Worm (Caenorhabditis elegans): ENCODE data around the gene srsx-22.
"Not testable (repeated sequence)": the region's sequence is repeated elsewhere in the genome, so short reads cannot be mapped to it uniquely, and the experiment has no call there.

The srsx-22 gene

DNA sequence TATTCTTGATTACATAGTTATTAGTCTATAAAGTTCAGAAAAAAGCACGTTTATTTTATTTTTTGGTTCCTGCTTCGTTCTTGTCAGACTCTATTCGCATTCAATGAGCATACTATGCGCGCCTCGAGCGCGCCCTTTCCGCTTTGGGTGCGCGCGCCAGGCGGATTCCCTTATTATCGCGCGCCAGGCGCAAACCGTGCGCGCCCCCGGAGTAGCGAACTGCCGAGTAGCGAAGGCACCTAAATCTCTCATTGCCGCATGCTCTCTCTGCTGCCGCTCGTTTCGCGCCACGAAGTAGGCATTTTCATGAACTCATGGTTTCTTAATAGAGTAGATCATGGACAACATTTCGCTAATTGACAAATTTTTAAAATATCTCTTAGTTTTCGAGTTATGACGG, 24.4 kb upstream of the srsx-22 start:
- TF ChIP-seq pha-4 (tag; optimal IDR thresholded peaks at IDR 0.05): no peak
- TF ChIP-seq lin-32 (GFP tag; optimal IDR thresholded peaks at IDR 0.05): no peak
- TF ChIP-seq ceh-43 (GFP tag; optimal IDR thresholded peaks at IDR 0.05): no peak
- no peak for TF ChIP-seq nhr-12 (tag; optimal IDR thresholded peaks at IDR 0.05)
- no peak for TF ChIP-seq ceh-39 (tag; optimal IDR thresholded peaks at IDR 0.05)
- TF ChIP-seq hlh-1 (tag; optimal IDR thresholded peaks at IDR 0.05): no peak
- TF ChIP-seq cnd-1 (tag; optimal IDR thresholded peaks at IDR 0.05): no peak

DNA sequence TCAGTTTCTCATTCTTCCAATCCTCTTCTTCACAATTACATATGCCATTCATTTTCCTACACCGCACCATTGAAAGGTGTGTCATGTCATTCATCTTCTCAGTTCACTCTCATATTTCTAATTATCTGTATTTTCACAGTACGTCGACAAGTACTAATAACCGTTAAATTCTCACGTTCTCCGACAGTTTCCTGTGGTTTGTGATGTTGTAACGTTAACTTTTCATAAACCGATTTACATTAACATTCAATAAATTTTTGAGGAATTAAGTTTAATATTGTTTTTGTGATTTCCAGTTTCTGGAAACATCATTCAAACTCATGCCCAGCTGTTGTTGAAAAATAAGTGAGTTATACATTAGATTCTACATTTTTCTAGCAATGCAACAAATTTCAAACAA, 17.1 kb upstream of the srsx-22 start, which contains the start of gene tmd-2:
Gene tmd-2, plus strand, starts transcription at position 301 of the 400 bp plus-strand sequence.
- TF ChIP-seq flh-1 (GFP tag; optimal IDR thresholded peaks at IDR 0.05) (no peak), lsy-2 (tag; optimal IDR thresholded peaks at IDR 0.05) (no peak), nhr-28 (tag; optimal IDR thresholded peaks at IDR 0.05) (no peak), ham-2 (GFP tag; optimal IDR thresholded peaks at IDR 0.05) (no peak), nhr-2 (tag; optimal IDR thresholded peaks at IDR 0.05) (no peak), cnd-1 (tag; optimal IDR thresholded peaks at IDR 0.05) (no peak), sptf-1 (tag; optimal IDR thresholded peaks at IDR 0.05) (no peak)

DNA sequence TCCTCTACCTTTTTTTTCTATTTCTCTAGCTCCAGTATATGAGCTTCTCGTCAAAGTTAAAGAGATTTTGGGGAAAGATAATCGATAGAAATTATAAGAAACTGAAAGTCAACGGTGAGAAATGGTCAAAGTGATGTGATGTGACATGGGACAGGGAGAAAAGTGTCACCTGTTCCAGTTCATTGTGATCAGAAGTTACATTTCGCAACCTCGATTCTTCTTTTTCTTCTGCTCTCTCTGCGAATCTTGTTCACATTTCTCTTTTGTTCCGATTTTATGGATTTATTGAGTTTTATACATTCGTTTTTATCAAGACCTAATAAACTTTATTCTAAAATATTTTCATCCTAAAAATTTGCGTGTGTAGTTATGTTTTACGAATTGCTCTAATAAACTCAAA, 15.9 kb upstream of the srsx-22 start:
- no peak for TF ChIP-seq cnd-1 (tag; optimal IDR thresholded peaks at IDR 0.05)
- TF ChIP-seq hlh-1 (tag; optimal IDR thresholded peaks at IDR 0.05): peak; percentile 82
- peak; percentile 83 for TF ChIP-seq unc-62 (GFP tag; optimal IDR thresholded peaks at IDR 0.05)
- no peak for TF ChIP-seq ces-1 (GFP tag; optimal IDR thresholded peaks at IDR 0.05)
- no peak for TF ChIP-seq drap-1 (GFP tag; optimal IDR thresholded peaks at IDR 0.05)

DNA sequence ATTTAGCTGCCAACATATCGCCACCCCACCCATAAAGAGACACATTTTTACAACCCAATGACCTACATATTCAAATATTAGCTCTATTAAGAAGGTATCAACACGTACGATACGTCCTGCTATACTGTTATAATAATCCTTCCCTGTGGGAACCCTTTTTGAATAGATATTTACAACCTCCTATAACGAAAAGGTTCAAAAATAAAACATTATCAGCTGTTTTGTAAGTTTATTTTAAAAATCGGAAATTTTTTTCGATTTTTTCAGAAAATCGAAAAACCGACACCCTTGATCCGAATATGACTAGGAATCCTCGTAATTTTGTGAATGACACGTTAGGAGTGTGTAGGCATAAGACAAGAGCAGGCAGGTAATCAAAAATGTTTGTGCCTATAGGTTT, 10.5 kb upstream of the srsx-22 start, which contains the start of gene C08D8.7:
Gene C08D8.7, plus strand, starts transcription at position 301 of the 400 bp plus-strand sequence.
- not testable (repeated sequence) for TF ChIP-seq mep-1, nhr-76, nhr-12 (tag; optimal IDR thresholded peaks at IDR 0.05)

DNA sequence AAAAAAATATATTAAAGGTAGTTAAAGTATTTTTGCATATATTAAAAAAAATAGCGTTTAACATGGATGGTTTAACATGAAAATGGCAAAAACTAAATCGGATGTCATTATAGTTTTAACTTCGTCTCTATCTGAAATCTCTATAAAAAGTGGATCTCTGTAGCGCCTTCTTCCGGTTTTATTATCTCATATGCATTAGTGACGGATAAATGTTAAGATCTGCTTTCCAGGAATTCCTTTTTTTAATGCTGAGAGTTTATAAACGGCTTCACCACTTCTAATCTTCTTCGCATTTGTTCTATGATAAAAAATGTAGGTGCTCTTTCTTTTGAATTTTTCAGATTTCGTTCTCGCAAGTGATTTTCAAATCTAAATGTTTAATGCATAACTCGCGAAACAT, 9.1 kb upstream of the srsx-22 start:
- TF ChIP-seq bed-3 (GFP tag; optimal IDR thresholded peaks at IDR 0.05): no peak
- TF ChIP-seq flh-1 (GFP tag; optimal IDR thresholded peaks at IDR 0.05): no peak
- no peak for TF ChIP-seq mep-1 (tag; optimal IDR thresholded peaks at IDR 0.05)

DNA sequence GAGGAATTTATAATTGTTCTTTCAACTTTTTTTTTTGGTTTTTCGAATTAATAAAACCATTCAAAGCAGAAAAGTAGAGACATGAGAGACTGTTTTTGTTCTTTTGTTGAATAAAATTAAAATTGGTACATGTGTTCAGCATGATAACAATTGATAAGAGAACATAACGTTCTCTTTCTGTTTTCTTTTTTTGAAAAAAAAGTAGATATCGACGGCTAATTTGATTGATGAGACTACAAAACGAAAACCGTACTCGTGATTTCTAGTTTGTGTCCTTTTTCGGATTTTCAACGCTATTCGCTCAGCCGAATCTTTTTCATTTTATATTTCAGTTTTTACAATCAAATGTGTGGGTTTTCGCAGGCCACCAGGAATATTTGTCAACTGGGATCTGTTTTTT, 6.0 kb upstream of the srsx-22 start, which contains the start of gene C08D8.1:
Gene C08D8.1, plus strand, starts transcription at position 324 of the 400 bp plus-strand sequence.
- no peak for TF ChIP-seq snpc-4 (tag; optimal IDR thresholded peaks at IDR 0.05)
- no peak for TF ChIP-seq ztf-11 (tag; optimal IDR thresholded peaks at IDR 0.05)

DNA sequence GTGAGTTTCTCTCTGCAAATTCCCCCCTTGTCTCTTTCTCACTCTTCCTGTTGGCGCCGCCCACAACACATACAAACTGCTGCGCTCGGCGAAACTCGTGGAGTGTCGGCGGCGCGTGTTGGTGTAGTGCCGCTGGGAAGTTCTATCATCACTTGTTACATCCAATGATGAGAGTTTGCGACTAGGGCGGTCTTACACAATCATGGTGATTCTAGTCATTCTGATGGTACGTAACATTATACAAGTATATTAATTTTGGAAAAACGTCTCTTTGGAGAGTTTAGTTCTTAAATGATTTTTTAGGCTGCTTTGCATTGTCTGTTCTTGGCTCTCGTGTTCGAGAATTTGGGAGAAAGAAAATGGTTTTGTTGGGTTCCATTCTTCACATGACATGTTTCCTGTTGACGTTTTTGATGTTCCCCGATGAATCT, 2.5 kb upstream of the srsx-22 start:
- no peak for TF ChIP-seq ztf-11 (tag; optimal IDR thresholded peaks at IDR 0.05)
- TF ChIP-seq hlh-1 (tag; optimal IDR thresholded peaks at IDR 0.05): peak; percentile 9
- no peak for TF ChIP-seq lsy-2 (tag; optimal IDR thresholded peaks at IDR 0.05)
- no peak for TF ChIP-seq nhr-12 (tag; optimal IDR thresholded peaks at IDR 0.05)
- peak; percentile 26 for TF ChIP-seq sptf-1 (tag; optimal IDR thresholded peaks at IDR 0.05)
- peak; percentile 23 for TF ChIP-seq unc-120 (tag; optimal IDR thresholded peaks at IDR 0.05; ENCODE audit: poor library complexity, severe bottlenecking)
- peak; percentile 22 for TF ChIP-seq M03D4.4 (tag; optimal IDR thresholded peaks at IDR 0.05)
- TF ChIP-seq drap-1 (GFP tag; optimal IDR thresholded peaks at IDR 0.05): peak; percentile 19
- TF ChIP-seq pha-4 (tag; optimal IDR thresholded peaks at IDR 0.05): peak; percentile 40
- TF ChIP-seq lin-13 (tag; optimal IDR thresholded peaks at IDR 0.05): no peak
- TF ChIP-seq ces-1 (GFP tag; optimal IDR thresholded peaks at IDR 0.05): peak; percentile 19
- TF ChIP-seq mep-1 (tag; optimal IDR thresholded peaks at IDR 0.05): peak; percentile 29
- TF ChIP-seq unc-62 (GFP tag; optimal IDR thresholded peaks at IDR 0.05): peak; percentile 35

DNA sequence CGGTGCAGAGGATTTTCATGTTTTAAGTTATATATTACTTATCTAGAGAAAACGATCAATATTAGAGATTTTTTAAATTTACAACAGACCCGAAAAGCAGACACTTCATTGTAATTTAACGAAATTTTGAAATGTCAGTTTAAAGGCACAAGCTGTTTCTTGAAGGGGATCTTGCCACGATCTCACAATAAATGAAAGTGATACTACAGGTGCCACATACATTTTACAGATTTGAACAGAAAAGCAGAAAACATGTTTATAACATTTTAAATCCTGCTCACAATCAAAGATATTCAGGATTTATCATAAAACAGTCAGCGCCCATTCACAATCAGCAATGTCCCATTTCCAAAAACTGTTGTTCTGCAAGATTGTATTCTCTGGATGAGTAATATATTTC, 1.5 kb upstream of the srsx-22 start:
- TF ChIP-seq snpc-4 (tag; optimal IDR thresholded peaks at IDR 0.05) (no peak), ham-2 (GFP tag; optimal IDR thresholded peaks at IDR 0.05) (no peak), nhr-2 (tag; optimal IDR thresholded peaks at IDR 0.05) (no peak), tbx-8 (GFP tag; optimal IDR thresholded peaks at IDR 0.05) (no peak), unc-120 (tag; optimal IDR thresholded peaks at IDR 0.05; ENCODE audit: poor library complexity, severe bottlenecking) (no peak), blmp-1 (tag; optimal IDR thresholded peaks at IDR 0.05) (no peak), ztf-11 (tag; optimal IDR thresholded peaks at IDR 0.05) (no peak), bed-3 (GFP tag; optimal IDR thresholded peaks at IDR 0.05) (no peak), elt-1 (tag; optimal IDR thresholded peaks at IDR 0.05; ENCODE audit: borderline replicate concordance, insufficient read depth) (no peak), mls-2 (tag; optimal IDR thresholded peaks at IDR 0.05) (no peak)

Data from whole organism, mixed stage, embryonic.